Worm (Caenorhabditis elegans) whole organism, L2 larva: ENCODE data around the gene srw-112.

Experiments
- ZK546.5 ChIP-seq: sonication (generic microtip); optimal IDR thresholded peaks from 2 replicates; lab custom pipeline; 2017; ENCODE audit warnings: missing biosample characterization, missing genetic modification characterization
- ama-1 ChIP-seq: fragments of 150-350 bp; optimal IDR thresholded peaks from 2 replicates; lab custom pipeline; 2018; ENCODE audit warnings: inconsistent platforms
- blmp-1 ChIP-seq: sonication (generic microtip); optimal IDR thresholded peaks from 2 replicates; lab custom pipeline; 2017; ENCODE audit warnings: missing genetic modification characterization, mild to moderate bottlenecking, missing compliant biosample characterization, antibody characterized with exemption, moderate library complexity; ENCODE audit not compliant: insufficient read depth
- egl-27 ChIP-seq: sonication (generic microtip); optimal IDR thresholded peaks from 3 replicates; lab custom pipeline; 2017; ENCODE audit warnings: missing biosample characterization, missing genetic modification reagents, missing genetic modification characterization
- fos-1 ChIP-seq: fragments of 150-350 bp; optimal IDR thresholded peaks from 2 replicates; lab custom pipeline; 2014; ENCODE audit warnings: missing biosample characterization, missing genetic modification characterization
- lin-13 ChIP-seq: fragments of 150-350 bp; optimal IDR thresholded peaks from 2 replicates; lab custom pipeline; 2014; ENCODE audit warnings: missing biosample characterization, missing genetic modification reagents, missing genetic modification characterization
- lin-39 ChIP-seq: fragments of 150-350 bp; optimal IDR thresholded peaks from 2 replicates; lab custom pipeline; 2014; ENCODE audit warnings: missing biosample characterization, missing genetic modification reagents, missing genetic modification characterization
- lsy-2 ChIP-seq, 2 experiments: fragments of 150-350 bp in 1 of 2; sonication (generic microtip) in 1 of 2; optimal IDR thresholded peaks; 2 replicates each; lab custom pipeline; 2014 to 2017; ENCODE audit warnings: missing biosample characterization in 2 of 2, missing genetic modification characterization in 2 of 2
- mdl-1 ChIP-seq, 2 experiments: fragments of 150-350 bp in 1 of 2; sonication (generic microtip) in 1 of 2; optimal IDR thresholded peaks; 2 replicates each; lab custom pipeline; 2017; ENCODE audit warnings: missing biosample characterization in 2 of 2, missing genetic modification characterization in 2 of 2
- nhr-237 ChIP-seq: fragments of 150-350 bp; optimal IDR thresholded peaks from 2 replicates; lab custom pipeline; 2014; ENCODE audit warnings: missing biosample characterization, missing genetic modification characterization
- nhr-77 ChIP-seq: fragments of 150-350 bp; optimal IDR thresholded peaks from 2 replicates; lab custom pipeline; 2014; ENCODE audit warnings: missing biosample characterization, missing genetic modification characterization
- peb-1 ChIP-seq: fragments of 150-350 bp; optimal IDR thresholded peaks from 2 replicates; lab custom pipeline; 2014; ENCODE audit warnings: missing biosample characterization, missing genetic modification characterization
- zag-1 ChIP-seq: fragments of 150-350 bp; optimal IDR thresholded peaks from 2 replicates; lab custom pipeline; 2014; ENCODE audit warnings: missing biosample characterization, missing genetic modification characterization

- no peak for TF ChIP-seq zag-1 (tag; lab: Kevin White, UChicago)
- no peak for TF ChIP-seq ZK546.5
- TF ChIP-seq lsy-2 (tag; optimal IDR thresholded peaks at IDR 0.05; lab: Kevin White, UChicago) = no peak
- TF ChIP-seq peb-1 = no peak
- TF ChIP-seq mdl-1 (tag; optimal IDR thresholded peaks at IDR 0.05; lab: Kevin White, UChicago) = no peak
- TF ChIP-seq lin-13 (GFP tag; lab: Kevin White, UChicago) = no peak
- TF ChIP-seq nhr-237 = no peak
- TF ChIP-seq lin-39 = no peak
- no peak for TF ChIP-seq blmp-1
- no peak for TF ChIP-seq nhr-77 (tag; lab: Kevin White, UChicago)
- no peak for TF ChIP-seq ama-1 (lab: Kevin White, UChicago)
- TF ChIP-seq fos-1 (tag; lab: Kevin White, UChicago) = no peak
- no peak for TF ChIP-seq egl-27 (tag; lab: Kevin White, UChicago)
These were observed 39.0 kb upstream of the srw-112 start, which contains the start of gene F59D6.1 for ce11 chrV:3044837-3045236.
